Worm (Caenorhabditis elegans): ENCODE measurements around the gene Y54G11A.9.
"Not testable (repeated sequence)": the region's sequence is repeated elsewhere in the genome, so short reads cannot be mapped to it uniquely, and the experiment has no call there.

DNA sequence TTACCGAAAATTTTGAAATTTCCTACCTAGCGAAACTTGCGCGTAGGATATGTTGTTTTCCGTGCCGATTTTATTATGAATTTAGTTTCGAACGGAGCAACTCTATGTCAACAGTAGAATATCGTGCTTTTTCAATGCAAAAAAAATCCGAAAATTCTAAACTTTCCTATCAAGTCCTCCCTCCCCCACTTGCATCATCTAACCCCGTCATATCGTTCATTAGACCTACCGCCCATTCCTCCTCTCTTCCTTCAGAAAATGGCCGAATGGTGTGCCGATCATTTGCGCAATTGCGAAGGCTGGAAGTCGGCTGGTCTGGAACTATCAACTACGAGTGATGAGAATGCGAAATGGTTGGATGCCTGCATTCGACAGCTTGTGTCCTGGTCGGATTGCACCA is 49.2 kb downstream of the Y54G11A.9 start, which contains the start of gene Y54G11A.7:
- not testable (repeated sequence) for TF ChIP-seq him-1, W03F9.2 (tag; optimal IDR thresholded peaks at IDR 0.05)
